Worm (Caenorhabditis elegans) whole organism, mixed stage, embryonic: Measurements from ENCODE around the gene cnt-1.
A peak's percentile ranks its signal among the peaks of the same experiment; 100 is the strongest.

Experiments
- M03D4.4 ChIP-seq: sonication (generic microtip); optimal IDR thresholded peaks from 2 replicates; lab custom pipeline; 2017; ENCODE audit warnings: mild to moderate bottlenecking, missing genetic modification characterization, missing compliant biosample characterization
- bed-3 ChIP-seq: fragments of 200-800 bp; sonication (Bioruptor generic); optimal IDR thresholded peaks from 3 replicates; lab custom pipeline; 2018; ENCODE audit warnings: mild to moderate bottlenecking, missing genetic modification characterization, moderate library complexity, missing compliant biosample characterization
- blmp-1 ChIP-seq: fragments of 150-350 bp; optimal IDR thresholded peaks from 2 replicates; lab custom pipeline; 2014; ENCODE audit warnings: missing biosample characterization, missing genetic modification characterization
- ceh-39 ChIP-seq: fragments of 150-350 bp; optimal IDR thresholded peaks from 2 replicates; lab custom pipeline; 2014; ENCODE audit warnings: missing biosample characterization, missing genetic modification characterization
- ceh-43 ChIP-seq: fragments of 200-800 bp; sonication (Bioruptor generic); optimal IDR thresholded peaks from 2 replicates; lab custom pipeline; 2018; ENCODE audit warnings: mild to moderate bottlenecking, missing genetic modification characterization, moderate library complexity, missing compliant biosample characterization
- ceh-83 ChIP-seq: fragments of 200-800 bp; sonication (Bioruptor generic); optimal IDR thresholded peaks from 2 replicates; lab custom pipeline; 2018; ENCODE audit warnings: mild to moderate bottlenecking, missing genetic modification characterization, missing compliant biosample characterization
- ces-1 ChIP-seq: fragments of 150-350 bp; optimal IDR thresholded peaks from 2 replicates; lab custom pipeline; 2014; ENCODE audit warnings: missing biosample characterization, missing genetic modification reagents, missing genetic modification characterization
- cnd-1 ChIP-seq: fragments of 200-800 bp; sonication (Bioruptor generic); optimal IDR thresholded peaks from 2 replicates; lab custom pipeline; 2018; ENCODE audit warnings: mild to moderate bottlenecking, missing genetic modification characterization, missing compliant biosample characterization
- drap-1 ChIP-seq: fragments of 200-800 bp; sonication (Bioruptor generic); optimal IDR thresholded peaks from 3 replicates; lab custom pipeline; 2018; ENCODE audit warnings: mild to moderate bottlenecking, missing genetic modification characterization, missing compliant biosample characterization
- elt-1 ChIP-seq: sonication (generic microtip); optimal IDR thresholded peaks from 2 replicates; lab custom pipeline; 2017; ENCODE audit warnings: missing genetic modification characterization, mild to moderate bottlenecking, missing compliant biosample characterization, antibody characterized with exemption, moderate library complexity, borderline replicate concordance; ENCODE audit not compliant: insufficient read depth
- elt-3 ChIP-seq: fragments of 150-350 bp; optimal IDR thresholded peaks from 2 replicates; lab custom pipeline; 2014; ENCODE audit warnings: missing biosample characterization, missing genetic modification characterization
- flh-1 ChIP-seq: fragments of 200-800 bp; sonication (Bioruptor generic); optimal IDR thresholded peaks from 2 replicates; lab custom pipeline; 2018; ENCODE audit warnings: mild to moderate bottlenecking, missing genetic modification characterization, moderate library complexity, missing compliant biosample characterization
- ham-2 ChIP-seq: fragments of 200-800 bp; sonication (Bioruptor generic); optimal IDR thresholded peaks from 2 replicates; lab custom pipeline; 2018; ENCODE audit warnings: mild to moderate bottlenecking, missing genetic modification characterization, missing compliant biosample characterization
- hlh-1 ChIP-seq: fragments of 150-350 bp; optimal IDR thresholded peaks from 2 replicates; lab custom pipeline; 2014; ENCODE audit warnings: missing biosample characterization, missing genetic modification reagents, missing genetic modification characterization
- lin-13 ChIP-seq: fragments of 150-350 bp; optimal IDR thresholded peaks from 2 replicates; lab custom pipeline; 2014; ENCODE audit warnings: missing biosample characterization, missing genetic modification characterization
- lin-32 ChIP-seq: fragments of 200-800 bp; sonication (Bioruptor generic); optimal IDR thresholded peaks from 2 replicates; lab custom pipeline; 2018; ENCODE audit warnings: mild to moderate bottlenecking, missing genetic modification characterization, missing compliant biosample characterization
- lsy-2 ChIP-seq: fragments of 150-350 bp; optimal IDR thresholded peaks from 2 replicates; lab custom pipeline; 2014; ENCODE audit warnings: missing biosample characterization, missing genetic modification characterization
- mab-5 ChIP-seq: fragments of 150-350 bp; optimal IDR thresholded peaks from 2 replicates; lab custom pipeline; 2014; ENCODE audit warnings: missing biosample characterization, missing genetic modification characterization
- mep-1 ChIP-seq: fragments of 150-350 bp; optimal IDR thresholded peaks from 2 replicates; lab custom pipeline; 2017; ENCODE audit warnings: missing biosample characterization, missing genetic modification reagents, missing genetic modification characterization, inconsistent platforms
- mls-2 ChIP-seq: sonication (generic microtip); optimal IDR thresholded peaks from 2 replicates; lab custom pipeline; 2016; ENCODE audit warnings: mild to moderate bottlenecking, missing genetic modification characterization, moderate library complexity, missing compliant biosample characterization
- nhr-12 ChIP-seq: fragments of 150-350 bp; optimal IDR thresholded peaks from 2 replicates; lab custom pipeline; 2014; ENCODE audit warnings: missing biosample characterization, missing genetic modification characterization
- nhr-2 ChIP-seq: fragments of 150-350 bp; optimal IDR thresholded peaks from 2 replicates; lab custom pipeline; 2014; ENCODE audit warnings: missing biosample characterization, missing genetic modification characterization
- nhr-237 ChIP-seq: fragments of 150-350 bp; optimal IDR thresholded peaks from 2 replicates; lab custom pipeline; 2014; ENCODE audit warnings: missing biosample characterization, missing genetic modification characterization
- nhr-28 ChIP-seq: fragments of 150-350 bp; optimal IDR thresholded peaks from 2 replicates; lab custom pipeline; 2014; ENCODE audit warnings: missing biosample characterization, missing genetic modification characterization
- nhr-76 ChIP-seq: sonication (generic microtip); optimal IDR thresholded peaks from 2 replicates; lab custom pipeline; 2017; ENCODE audit warnings: missing biosample characterization, missing genetic modification characterization
- pha-4 ChIP-seq: fragments of 150-350 bp; optimal IDR thresholded peaks from 2 replicates; lab custom pipeline; 2018; ENCODE audit warnings: missing biosample characterization, missing genetic modification reagents, missing genetic modification characterization
- sem-2 ChIP-seq: fragments of 200-800 bp; sonication (Bioruptor generic); optimal IDR thresholded peaks from 2 replicates; lab custom pipeline; 2018; ENCODE audit warnings: mild to moderate bottlenecking, missing genetic modification characterization, missing compliant biosample characterization
- snpc-4 ChIP-seq: fragments of 150-350 bp; optimal IDR thresholded peaks from 2 replicates; lab custom pipeline; 2014; ENCODE audit warnings: missing biosample characterization, missing genetic modification characterization
- sptf-1 ChIP-seq: sonication (generic microtip); optimal IDR thresholded peaks from 2 replicates; lab custom pipeline; 2017; ENCODE audit warnings: mild to moderate bottlenecking, missing genetic modification characterization, moderate library complexity, missing compliant biosample characterization
- tbx-8 ChIP-seq: fragments of 200-800 bp; sonication (Bioruptor generic); optimal IDR thresholded peaks from 2 replicates; lab custom pipeline; 2018; ENCODE audit warnings: mild to moderate bottlenecking, missing genetic modification characterization, moderate library complexity, missing compliant biosample characterization
- unc-120 ChIP-seq: sonication (generic microtip); optimal IDR thresholded peaks from 2 replicates; lab custom pipeline; 2017; ENCODE audit warnings: missing genetic modification characterization, missing compliant biosample characterization; ENCODE audit not compliant: poor library complexity, severe bottlenecking
- unc-39 ChIP-seq: fragments of 150-350 bp; optimal IDR thresholded peaks from 2 replicates; lab custom pipeline; 2014; ENCODE audit warnings: missing biosample characterization, missing genetic modification characterization
- unc-62 ChIP-seq: fragments of 150-350 bp; optimal IDR thresholded peaks from 2 replicates; lab custom pipeline; 2014; ENCODE audit warnings: missing biosample characterization, missing genetic modification reagents, missing genetic modification characterization
- ztf-11 ChIP-seq: fragments of 150-350 bp; optimal IDR thresholded peaks from 2 replicates; lab custom pipeline; 2014; ENCODE audit warnings: missing biosample characterization, missing genetic modification characterization

cnt-1 gene

ce11 chrII:12052136-12052535 is 36.5 kb downstream of the cnt-1 start:
- no peak for TF ChIP-seq tbx-8

- no peak for TF ChIP-seq bed-3
- TF ChIP-seq ceh-39 (tag; lab: Kevin White, UChicago) = no peak
- TF ChIP-seq ces-1 (GFP tag; lab: Kevin White, UChicago) = no peak
- TF ChIP-seq elt-3 (tag; lab: Kevin White, UChicago) = no peak
- TF ChIP-seq drap-1 (GFP tag; lab: Kevin White, UChicago) = no peak
- no peak for TF ChIP-seq flh-1 (GFP tag; lab: Kevin White, UChicago)
- TF ChIP-seq sptf-1 = no peak
- TF ChIP-seq lin-13 (tag; lab: Kevin White, UChicago) = no peak
- TF ChIP-seq lsy-2 (tag; lab: Kevin White, UChicago) = no peak
- TF ChIP-seq mep-1 (tag; lab: Kevin White, UChicago) = no peak
- TF ChIP-seq nhr-2 (tag; lab: Kevin White, UChicago) = no peak
- no peak for TF ChIP-seq cnd-1 (tag; lab: Kevin White, UChicago)
- TF ChIP-seq unc-39 = no peak
- TF ChIP-seq pha-4 (tag; lab: Kevin White, UChicago) = no peak
- no peak for TF ChIP-seq M03D4.4 (tag; lab: Kevin White, UChicago)
- TF ChIP-seq ceh-83 (GFP tag; lab: Kevin White, UChicago) = no peak
These were observed 37.1 kb downstream of the cnt-1 start for ce11 chrII:12051601-12052000.

DNA sequence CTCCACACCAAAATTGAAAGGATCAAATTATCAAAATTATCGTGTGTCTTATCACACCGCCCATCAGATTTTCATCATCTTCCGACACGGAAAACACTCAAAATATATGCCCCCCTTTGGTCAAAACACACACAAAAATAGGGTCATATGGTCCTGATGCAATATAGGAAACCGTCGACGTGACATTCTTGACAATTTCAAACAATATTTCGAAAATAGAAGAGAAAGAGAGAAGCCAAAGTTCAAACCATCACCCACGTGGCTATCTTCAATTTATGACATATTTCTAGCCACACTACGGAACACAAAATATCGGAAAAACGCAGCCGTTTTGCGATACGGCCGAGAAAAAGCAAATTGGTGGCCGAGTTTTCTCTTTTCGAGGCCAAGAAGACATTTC is 38.1 kb downstream of the cnt-1 start:
- no peak for TF ChIP-seq nhr-28 (tag; lab: Kevin White, UChicago)
- TF ChIP-seq unc-62 (GFP tag; lab: Kevin White, UChicago) = no peak
- TF ChIP-seq lin-13 (tag; lab: Kevin White, UChicago) = no peak
- TF ChIP-seq mls-2 (tag; lab: Kevin White, UChicago) = no peak
- TF ChIP-seq unc-120 = no peak
- TF ChIP-seq ceh-43 (GFP tag; lab: Kevin White, UChicago) = no peak
- TF ChIP-seq ces-1 (GFP tag; lab: Kevin White, UChicago) = no peak
- TF ChIP-seq lin-32 (GFP tag; lab: Kevin White, UChicago) = no peak
- no peak for TF ChIP-seq mab-5 (tag; lab: Kevin White, UChicago)
- TF ChIP-seq drap-1 (GFP tag; lab: Kevin White, UChicago) = no peak
- TF ChIP-seq, all 35 proteins: peak for 0

DNA sequence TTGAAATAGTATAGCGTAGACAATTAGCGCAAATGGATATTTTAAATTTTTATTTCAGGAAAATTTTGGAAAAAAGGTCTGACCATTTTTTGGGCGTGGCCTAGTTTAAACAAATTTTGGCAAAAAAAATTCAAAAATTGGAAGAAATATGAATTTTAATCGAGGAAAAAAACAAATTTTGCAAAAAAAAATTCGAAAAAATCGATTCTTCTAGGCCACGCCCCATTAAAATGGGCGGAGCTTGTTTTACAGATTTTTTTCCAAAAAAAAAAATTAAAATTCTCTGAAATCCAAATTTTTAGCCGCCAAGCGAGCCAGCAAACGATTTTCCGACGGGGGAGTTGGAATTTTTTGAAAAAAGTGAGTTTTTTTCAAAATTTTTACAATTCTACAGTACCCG is 39.4 kb downstream of the cnt-1 start, which contains the start of gene nadk-2:
TSS of gene nadk-2 (plus strand) at position 301 of the 400 bp plus-strand sequence.
- TF ChIP-seq hlh-1 (tag; lab: Kevin White, UChicago) (no peak), lin-13 (tag; lab: Kevin White, UChicago) (no peak), ztf-11 (tag; lab: Kevin White, UChicago) (no peak), pha-4 (tag; lab: Kevin White, UChicago) (no peak), unc-62 (GFP tag; lab: Kevin White, UChicago) (no peak), blmp-1 (tag; lab: Kevin White, UChicago) (no peak), sptf-1 (no peak), cnd-1 (tag; lab: Kevin White, UChicago) (no peak), sem-2 (GFP tag; lab: Kevin White, UChicago) (no peak), mep-1 (tag; lab: Kevin White, UChicago) (no peak), tbx-8 (no peak), ceh-83 (GFP tag; lab: Kevin White, UChicago) (no peak)

DNA sequence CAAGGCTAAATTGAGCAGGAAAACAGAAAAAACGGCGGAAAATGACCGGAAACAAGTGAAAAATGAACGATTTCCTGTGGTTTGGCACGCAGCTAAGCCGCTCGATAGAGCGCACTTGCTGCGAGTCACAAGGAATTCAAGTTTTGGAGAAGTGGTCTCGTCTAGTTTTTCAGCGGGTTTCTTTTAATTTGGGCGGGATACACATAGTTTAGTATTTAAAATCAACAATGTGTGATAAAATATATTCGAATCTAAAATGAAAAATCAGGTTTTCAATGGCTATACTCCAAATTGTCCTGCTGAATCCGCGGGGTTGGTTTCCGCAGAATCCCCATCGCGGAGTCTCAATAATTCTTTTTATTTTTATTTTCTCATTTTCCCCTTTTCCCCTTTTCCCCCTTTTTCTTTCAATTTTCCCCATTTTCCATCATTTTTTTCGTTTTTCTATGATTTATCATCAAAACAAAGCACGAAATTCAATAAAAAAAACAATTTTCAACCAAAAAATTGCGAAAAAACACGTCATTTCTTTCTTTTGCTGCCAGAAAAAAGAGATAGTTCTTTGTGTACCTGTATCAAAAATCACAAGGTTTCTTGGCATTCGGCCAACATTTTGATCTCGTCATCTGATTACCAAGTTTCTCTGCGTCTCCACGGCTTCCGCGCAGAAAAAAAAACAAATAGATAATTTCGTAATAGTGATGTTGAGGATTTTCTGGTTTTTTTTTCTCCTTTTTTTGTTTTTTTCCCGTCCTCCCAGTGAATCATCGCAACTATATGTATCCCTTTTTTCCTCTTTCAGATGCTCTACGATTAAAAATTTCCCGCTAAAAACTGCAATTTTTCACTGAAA is 46.3 kb downstream of the cnt-1 start, which contains the start of gene ippk-1:
TSS of gene ippk-1 (plus strand) at position 803 of the 853 bp plus-strand sequence.
- TF ChIP-seq sem-2 (GFP tag; lab: Kevin White, UChicago) (peak; percentile 44), pha-4 (tag; lab: Kevin White, UChicago) (peak; percentile 45), nhr-2 (tag; lab: Kevin White, UChicago) (no peak), ceh-39 (tag; lab: Kevin White, UChicago) (no peak), cnd-1 (tag; lab: Kevin White, UChicago) (peak; percentile 35), mab-5 (tag; lab: Kevin White, UChicago) (no peak), lin-13 (tag; lab: Kevin White, UChicago) (peak; percentile 21), ceh-83 (GFP tag; lab: Kevin White, UChicago) (no peak), mls-2 (tag; lab: Kevin White, UChicago) (peak; percentile 85), drap-1 (GFP tag; lab: Kevin White, UChicago) (peak; percentile 56), ces-1 (GFP tag; lab: Kevin White, UChicago) (peak; percentile 78), hlh-1 (tag; lab: Kevin White, UChicago) (no peak), mep-1 (tag; lab: Kevin White, UChicago) (peak; percentile 42), nhr-237 (tag; lab: Kevin White, UChicago) (no peak), nhr-28 (tag; lab: Kevin White, UChicago) (no peak), tbx-8 (peak; percentile 63), nhr-12 (tag; lab: Kevin White, UChicago) (no peak), sptf-1 (peak; percentile 87), lin-32 (GFP tag; lab: Kevin White, UChicago) (peak; percentile 53), ztf-11 (tag; lab: Kevin White, UChicago) (no peak), unc-39 (no peak), unc-120 (no peak), flh-1 (GFP tag; lab: Kevin White, UChicago) (no peak), ceh-43 (GFP tag; lab: Kevin White, UChicago) (peak; percentile 56), nhr-76 (tag; lab: Kevin White, UChicago) (no peak), elt-1 (tag; lab: Kevin White, UChicago) (no peak), unc-62 (GFP tag; lab: Kevin White, UChicago) (no peak), bed-3 (peak; percentile 27), blmp-1 (tag; lab: Kevin White, UChicago) (no peak), M03D4.4 (tag; lab: Kevin White, UChicago) (peak; percentile 54), ham-2 (GFP tag; lab: Kevin White, UChicago) (peak; percentile 60), snpc-4 (tag; lab: Kevin White, UChicago) (no peak), lsy-2 (tag; lab: Kevin White, UChicago) (peak; percentile 50), elt-3 (tag; lab: Kevin White, UChicago) (no peak)
